Worm (Caenorhabditis elegans): ENCODE measurements around the gene cdc-48.2.

Gene cdc-48.2

DNA sequence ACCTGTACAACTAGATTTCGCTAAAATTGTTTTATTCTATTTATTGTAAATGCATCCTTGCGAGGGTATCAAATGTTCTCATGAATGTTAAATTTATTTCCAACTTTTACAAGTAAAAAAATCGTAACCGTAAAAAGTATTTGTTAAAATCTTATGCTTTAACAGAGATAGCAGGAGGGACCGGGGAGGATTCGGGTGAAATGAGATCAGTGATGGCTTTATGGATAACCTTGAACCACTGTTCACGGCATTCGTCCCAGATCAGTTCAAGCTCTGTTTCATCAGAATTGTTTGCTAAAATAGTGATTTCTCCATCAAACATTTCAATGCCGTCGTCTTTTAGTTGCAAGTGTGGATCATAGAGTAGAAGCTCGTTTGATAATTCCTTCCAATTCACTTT is 2.8 kb downstream of the cdc-48.2 start:
- TF ChIP-seq flh-1 (GFP tag; optimal IDR thresholded peaks at IDR 0.05): no peak
- TF ChIP-seq ham-2 (GFP tag; optimal IDR thresholded peaks at IDR 0.05): no peak

- TF ChIP-seq elt-3 (tag; optimal IDR thresholded peaks at IDR 0.05) (no peak), hlh-1 (tag; optimal IDR thresholded peaks at IDR 0.05) (peak; percentile 40), mep-1 (tag; optimal IDR thresholded peaks at IDR 0.05) (no peak), lsy-2 (tag; optimal IDR thresholded peaks at IDR 0.05) (peak; percentile 94), M03D4.4 (tag; optimal IDR thresholded peaks at IDR 0.05) (no peak), nhr-76 (tag; optimal IDR thresholded peaks at IDR 0.05) (no peak), ceh-83 (GFP tag; optimal IDR thresholded peaks at IDR 0.05) (no peak), nhr-12 (tag; optimal IDR thresholded peaks at IDR 0.05) (no peak), mls-2 (tag; optimal IDR thresholded peaks at IDR 0.05) (no peak), cnd-1 (tag; optimal IDR thresholded peaks at IDR 0.05) (no peak), tbx-8 (GFP tag; optimal IDR thresholded peaks at IDR 0.05) (no peak), nhr-237 (tag; optimal IDR thresholded peaks at IDR 0.05) (peak; percentile 57), sptf-1 (tag; optimal IDR thresholded peaks at IDR 0.05) (no peak), blmp-1 (tag; optimal IDR thresholded peaks at IDR 0.05) (no peak), elt-1 (tag; optimal IDR thresholded peaks at IDR 0.05; ENCODE audit: borderline replicate concordance, insufficient read depth) (no peak), unc-120 (tag; optimal IDR thresholded peaks at IDR 0.05; ENCODE audit: poor library complexity, severe bottlenecking) (no peak), zip-8 (tag; optimal IDR thresholded peaks at IDR 0.05) (no peak)
Measured at ce11 chrII:8143278-8143931, 5.1 kb downstream of the cdc-48.2 start, which contains the start of the genes ints-11 and rpl-10. TSS of gene ints-11 (minus strand) at chrII:8143478. TSS of gene rpl-10 (plus strand) at chrII:8143881.

- TF ChIP-seq bed-3 (GFP tag; optimal IDR thresholded peaks at IDR 0.05) (no peak), nhr-12 (tag; optimal IDR thresholded peaks at IDR 0.05) (no peak), ceh-39 (tag; optimal IDR thresholded peaks at IDR 0.05) (no peak), elt-3 (tag; optimal IDR thresholded peaks at IDR 0.05) (no peak), lin-13 (tag; optimal IDR thresholded peaks at IDR 0.05) (no peak), tbx-8 (GFP tag; optimal IDR thresholded peaks at IDR 0.05) (no peak), ceh-83 (GFP tag; optimal IDR thresholded peaks at IDR 0.05) (no peak), elt-1 (tag; optimal IDR thresholded peaks at IDR 0.05; ENCODE audit: borderline replicate concordance, insufficient read depth) (no peak)
Measured at ce11 chrII:8144543-8144942, 6.2 kb downstream of the cdc-48.2 start, which contains the start of gene F10B5.2. TSS of gene F10B5.2 (plus strand) at chrII:8144762.

ce11 chrII:8149930-8150329 is 11.6 kb downstream of the cdc-48.2 start, which contains the start of gene F10B5.3:
TSS of gene F10B5.3 (minus strand) at chrII:8150030.
- no peak for TF ChIP-seq unc-39 (tag; optimal IDR thresholded peaks at IDR 0.05)
- TF ChIP-seq M03D4.4 (tag; optimal IDR thresholded peaks at IDR 0.05): no peak
- TF ChIP-seq tbx-8 (GFP tag; optimal IDR thresholded peaks at IDR 0.05): no peak
- no peak for TF ChIP-seq ceh-39 (tag; optimal IDR thresholded peaks at IDR 0.05)
- no peak for TF ChIP-seq mab-5 (tag; optimal IDR thresholded peaks at IDR 0.05)
- TF ChIP-seq unc-62 (GFP tag; optimal IDR thresholded peaks at IDR 0.05): no peak
- TF ChIP-seq mep-1 (tag; optimal IDR thresholded peaks at IDR 0.05): no peak
- TF ChIP-seq ceh-43 (GFP tag; optimal IDR thresholded peaks at IDR 0.05): no peak
- no peak for TF ChIP-seq sem-2 (GFP tag; optimal IDR thresholded peaks at IDR 0.05)
- no peak for TF ChIP-seq ham-2 (GFP tag; optimal IDR thresholded peaks at IDR 0.05)
- no peak for TF ChIP-seq blmp-1 (tag; optimal IDR thresholded peaks at IDR 0.05)
- TF ChIP-seq pha-4 (tag; optimal IDR thresholded peaks at IDR 0.05): no peak
- TF ChIP-seq lin-32 (GFP tag; optimal IDR thresholded peaks at IDR 0.05): no peak
- no peak for TF ChIP-seq flh-1 (GFP tag; optimal IDR thresholded peaks at IDR 0.05)

DNA sequence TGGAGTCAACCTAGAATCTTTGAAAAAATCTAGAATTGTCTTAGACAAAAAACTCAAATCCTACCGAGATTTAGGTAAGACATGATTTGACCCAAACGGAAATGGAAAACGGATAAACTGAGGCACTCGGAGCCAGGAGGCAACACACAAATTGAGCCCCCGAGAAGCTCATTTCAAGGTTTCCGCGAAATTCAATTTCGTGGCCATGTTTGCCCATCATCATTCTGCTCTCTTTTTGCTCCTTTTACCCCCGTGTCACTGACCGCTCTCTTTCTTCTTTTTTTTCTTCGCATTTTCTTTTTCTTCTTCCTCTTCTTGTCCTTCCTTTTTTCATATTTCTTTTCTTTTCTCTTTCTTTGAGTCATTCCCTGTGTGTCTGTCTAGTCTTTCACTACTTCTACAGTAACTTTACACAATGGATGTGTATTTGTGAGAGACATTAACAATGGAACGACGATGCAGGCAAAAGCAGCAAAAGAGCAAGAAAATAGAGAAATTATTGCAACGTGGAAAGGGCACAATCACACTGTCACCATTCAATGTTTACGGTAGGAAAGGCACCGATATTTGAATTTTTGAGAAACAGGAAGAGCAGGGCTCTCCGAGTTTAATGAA is 14.5 kb downstream of the cdc-48.2 start:
- TF ChIP-seq ces-1 (GFP tag; optimal IDR thresholded peaks at IDR 0.05) (peak; percentile 88), zip-8 (tag; optimal IDR thresholded peaks at IDR 0.05) (no peak)
